Worm (Caenorhabditis elegans): ENCODE measurements around the gene algn-1.

ce11 chrIII:6444335-6444734 is 15.6 kb upstream of the algn-1 start, which contains the start of gene C05D11.13:
- TF ChIP-seq ztf-23 (GFP tag; IDR thresholded peaks at IDR 0.05), result no peak
- no peak for TF ChIP-seq flt-1 (GFP tag; IDR thresholded peaks at IDR 0.05)
- no peak for TF ChIP-seq klf-2 (GFP tag; conservative IDR thresholded peaks at IDR 0.05)

Measured in whole organism, midembryonic.